Worm (Caenorhabditis elegans) whole organism, mixed stage, embryonic: Measurements from ENCODE around the gene Y45G5AM.5.

Experiments used
- bed-3 ChIP-seq: fragments of 200-800 bp; sonication (Bioruptor generic); optimal IDR thresholded peaks from 3 replicates; lab custom pipeline; 2018; ENCODE audit warnings: mild to moderate bottlenecking, missing genetic modification characterization, moderate library complexity, missing compliant biosample characterization
- blmp-1 ChIP-seq: fragments of 150-350 bp; optimal IDR thresholded peaks from 2 replicates; lab custom pipeline; 2014; ENCODE audit warnings: missing biosample characterization, missing genetic modification characterization
- ceh-43 ChIP-seq: fragments of 200-800 bp; sonication (Bioruptor generic); optimal IDR thresholded peaks from 2 replicates; lab custom pipeline; 2018; ENCODE audit warnings: mild to moderate bottlenecking, missing genetic modification characterization, moderate library complexity, missing compliant biosample characterization
- ces-1 ChIP-seq: fragments of 150-350 bp; optimal IDR thresholded peaks from 2 replicates; lab custom pipeline; 2014; ENCODE audit warnings: missing biosample characterization, missing genetic modification reagents, missing genetic modification characterization
- cnd-1 ChIP-seq: fragments of 200-800 bp; sonication (Bioruptor generic); optimal IDR thresholded peaks from 2 replicates; lab custom pipeline; 2018; ENCODE audit warnings: mild to moderate bottlenecking, missing genetic modification characterization, missing compliant biosample characterization
- elt-1 ChIP-seq: sonication (generic microtip); optimal IDR thresholded peaks from 2 replicates; lab custom pipeline; 2017; ENCODE audit warnings: missing genetic modification characterization, mild to moderate bottlenecking, missing compliant biosample characterization, antibody characterized with exemption, moderate library complexity, borderline replicate concordance; ENCODE audit not compliant: insufficient read depth
- flh-1 ChIP-seq: fragments of 200-800 bp; sonication (Bioruptor generic); optimal IDR thresholded peaks from 2 replicates; lab custom pipeline; 2018; ENCODE audit warnings: mild to moderate bottlenecking, missing genetic modification characterization, moderate library complexity, missing compliant biosample characterization
- ham-2 ChIP-seq: fragments of 200-800 bp; sonication (Bioruptor generic); optimal IDR thresholded peaks from 2 replicates; lab custom pipeline; 2018; ENCODE audit warnings: mild to moderate bottlenecking, missing genetic modification characterization, missing compliant biosample characterization
- hlh-1 ChIP-seq: fragments of 150-350 bp; optimal IDR thresholded peaks from 2 replicates; lab custom pipeline; 2014; ENCODE audit warnings: missing biosample characterization, missing genetic modification reagents, missing genetic modification characterization
- lin-13 ChIP-seq: fragments of 150-350 bp; optimal IDR thresholded peaks from 2 replicates; lab custom pipeline; 2014; ENCODE audit warnings: missing biosample characterization, missing genetic modification characterization
- lin-32 ChIP-seq: fragments of 200-800 bp; sonication (Bioruptor generic); optimal IDR thresholded peaks from 2 replicates; lab custom pipeline; 2018; ENCODE audit warnings: mild to moderate bottlenecking, missing genetic modification characterization, missing compliant biosample characterization
- mab-5 ChIP-seq: fragments of 150-350 bp; optimal IDR thresholded peaks from 2 replicates; lab custom pipeline; 2014; ENCODE audit warnings: missing biosample characterization, missing genetic modification characterization
- mls-2 ChIP-seq: sonication (generic microtip); optimal IDR thresholded peaks from 2 replicates; lab custom pipeline; 2016; ENCODE audit warnings: mild to moderate bottlenecking, missing genetic modification characterization, moderate library complexity, missing compliant biosample characterization
- nhr-12 ChIP-seq: fragments of 150-350 bp; optimal IDR thresholded peaks from 2 replicates; lab custom pipeline; 2014; ENCODE audit warnings: missing biosample characterization, missing genetic modification characterization
- nhr-2 ChIP-seq: fragments of 150-350 bp; optimal IDR thresholded peaks from 2 replicates; lab custom pipeline; 2014; ENCODE audit warnings: missing biosample characterization, missing genetic modification characterization
- nhr-237 ChIP-seq: fragments of 150-350 bp; optimal IDR thresholded peaks from 2 replicates; lab custom pipeline; 2014; ENCODE audit warnings: missing biosample characterization, missing genetic modification characterization
- nhr-76 ChIP-seq: sonication (generic microtip); optimal IDR thresholded peaks from 2 replicates; lab custom pipeline; 2017; ENCODE audit warnings: missing biosample characterization, missing genetic modification characterization
- pha-4 ChIP-seq: fragments of 150-350 bp; optimal IDR thresholded peaks from 2 replicates; lab custom pipeline; 2018; ENCODE audit warnings: missing biosample characterization, missing genetic modification reagents, missing genetic modification characterization
- snpc-4 ChIP-seq: fragments of 150-350 bp; optimal IDR thresholded peaks from 2 replicates; lab custom pipeline; 2014; ENCODE audit warnings: missing biosample characterization, missing genetic modification characterization
- sptf-1 ChIP-seq: sonication (generic microtip); optimal IDR thresholded peaks from 2 replicates; lab custom pipeline; 2017; ENCODE audit warnings: mild to moderate bottlenecking, missing genetic modification characterization, moderate library complexity, missing compliant biosample characterization
- unc-39 ChIP-seq: fragments of 150-350 bp; optimal IDR thresholded peaks from 2 replicates; lab custom pipeline; 2014; ENCODE audit warnings: missing biosample characterization, missing genetic modification characterization
- unc-62 ChIP-seq: fragments of 150-350 bp; optimal IDR thresholded peaks from 2 replicates; lab custom pipeline; 2014; ENCODE audit warnings: missing biosample characterization, missing genetic modification reagents, missing genetic modification characterization
- zip-8 ChIP-seq: fragments of 150-350 bp; optimal IDR thresholded peaks from 2 replicates; lab custom pipeline; 2014; ENCODE audit warnings: missing biosample characterization, missing genetic modification characterization

The Y45G5AM.5 gene

DNA sequence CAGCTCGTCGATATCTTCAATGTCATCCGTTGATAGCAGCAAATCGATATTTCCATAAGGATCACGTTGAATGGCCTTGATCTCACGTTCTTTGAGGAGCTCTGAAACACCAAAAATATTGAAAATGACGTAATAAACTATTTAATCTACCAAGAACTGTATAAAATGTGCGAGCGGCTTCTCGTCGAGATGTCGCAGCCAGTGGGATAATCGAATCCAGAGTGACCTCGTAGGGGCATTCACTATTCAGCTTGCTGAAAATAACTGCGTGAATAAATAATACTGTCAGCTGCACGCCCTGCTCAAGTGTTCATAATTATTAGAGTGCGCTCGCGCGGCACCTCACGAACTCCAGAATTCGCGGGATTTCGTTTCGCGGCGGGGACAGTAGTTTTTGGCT is 10.0 kb downstream of the Y45G5AM.5 start, which contains the start of gene Y45G5AM.7:
Y45G5AM.7 (minus strand) TSS at position 101 of the 400 bp plus-strand sequence.
- TF ChIP-seq zip-8 (tag; lab: Kevin White, UChicago) = peak; percentile 21
- no peak for TF ChIP-seq sptf-1 (tag; lab: Kevin White, UChicago)

DNA sequence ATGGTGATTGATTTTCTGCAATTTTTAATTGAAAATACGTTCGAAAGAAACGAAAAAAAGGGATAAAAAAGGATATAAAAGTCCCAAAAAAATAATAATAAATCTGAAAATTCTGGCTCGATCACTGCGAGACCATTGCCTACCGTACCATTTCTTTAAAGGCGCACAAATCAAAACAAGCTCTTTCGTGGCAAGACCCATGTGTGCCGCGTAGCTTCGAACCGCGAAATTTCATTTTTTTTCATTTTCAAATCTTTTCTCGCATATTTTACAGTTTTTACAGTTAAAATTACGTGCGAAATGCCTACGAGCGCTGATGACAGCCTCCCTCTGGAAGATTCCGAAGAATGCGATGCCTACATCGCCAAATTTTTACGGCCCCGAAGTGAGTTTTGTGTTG is 15.4 kb downstream of the Y45G5AM.5 start, which contains the start of the genes coh-4 and pid-5:
coh-4 (minus strand) TSS at position 17 of the 400 bp plus-strand sequence.
pid-5 (plus strand) TSS at position 259 of the 400 bp plus-strand sequence.
- TF ChIP-seq snpc-4 (tag; lab: Kevin White, UChicago) (no peak), hlh-1 (tag; lab: Kevin White, UChicago) (no peak), ceh-43 (GFP tag; lab: Kevin White, UChicago) (no peak), blmp-1 (tag; lab: Kevin White, UChicago) (no peak), nhr-12 (tag; lab: Kevin White, UChicago) (no peak)
- TF ChIP-seq, all 35 proteins: peak for 0

- TF ChIP-seq mls-2 (tag; lab: Kevin White, UChicago) (no peak), unc-39 (tag; lab: Kevin White, UChicago) (no peak), blmp-1 (tag; lab: Kevin White, UChicago) (no peak), flh-1 (GFP tag; lab: Kevin White, UChicago) (no peak)
- TF ChIP-seq, all 35 proteins: peak for 0
These were observed 21.1 kb downstream of the Y45G5AM.5 start for ce11 chrV:4181272-4181671.

DNA sequence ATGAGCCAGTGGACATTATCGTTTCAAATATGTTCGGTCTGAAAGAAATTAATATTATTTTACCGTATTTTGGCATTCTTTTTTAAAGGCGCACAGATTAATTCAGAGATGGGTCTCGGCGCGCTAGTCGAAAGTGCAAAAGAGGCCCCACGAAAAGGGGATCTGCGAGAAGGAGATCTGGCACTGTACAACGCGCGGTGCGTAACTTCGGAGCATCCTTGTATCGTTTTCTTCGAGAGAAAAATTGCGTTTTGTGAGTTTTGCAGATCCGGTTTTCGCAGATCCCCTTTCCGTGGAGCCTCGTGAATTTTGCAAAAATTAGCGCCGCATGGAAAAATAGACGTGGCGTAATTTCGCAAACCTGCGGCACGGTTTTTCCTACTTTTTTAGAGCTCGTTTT is 21.5 kb downstream of the Y45G5AM.5 start:
- TF ChIP-seq lin-32 (GFP tag; lab: Kevin White, UChicago) (peak; percentile 20), pha-4 (tag; lab: Kevin White, UChicago) (no peak), nhr-12 (tag; lab: Kevin White, UChicago) (no peak), sptf-1 (tag; lab: Kevin White, UChicago) (peak; percentile 2), elt-1 (tag; lab: Kevin White, UChicago) (no peak), nhr-76 (tag; lab: Kevin White, UChicago) (no peak), snpc-4 (tag; lab: Kevin White, UChicago) (no peak), cnd-1 (tag; lab: Kevin White, UChicago) (peak; percentile 45)

ce11 chrV:4182546-4182945 is 22.4 kb downstream of the Y45G5AM.5 start:
- TF ChIP-seq ceh-43 (GFP tag; lab: Kevin White, UChicago) = no peak
- TF ChIP-seq unc-62 = no peak

DNA sequence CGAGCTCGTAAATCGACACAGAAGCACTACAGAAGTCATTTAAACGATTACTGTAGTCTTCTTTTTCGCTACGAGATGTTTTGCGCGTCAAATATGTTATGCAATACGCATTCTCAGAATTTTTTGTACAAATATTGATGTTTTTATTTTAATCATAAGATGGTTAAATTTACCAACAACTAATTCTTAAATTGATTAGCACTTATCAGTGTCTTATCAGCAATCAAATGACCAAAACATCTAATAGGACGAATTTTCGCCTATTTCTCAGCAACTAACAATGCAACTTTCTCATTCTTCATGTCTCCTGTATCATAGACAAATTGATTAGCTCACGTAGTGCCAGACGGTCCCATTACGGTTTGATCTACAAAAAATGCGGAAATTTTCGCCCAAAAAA is 25.7 kb downstream of the Y45G5AM.5 start:
- TF ChIP-seq bed-3 (no peak), nhr-237 (tag; lab: Kevin White, UChicago) (no peak), ham-2 (GFP tag; lab: Kevin White, UChicago) (no peak)

DNA sequence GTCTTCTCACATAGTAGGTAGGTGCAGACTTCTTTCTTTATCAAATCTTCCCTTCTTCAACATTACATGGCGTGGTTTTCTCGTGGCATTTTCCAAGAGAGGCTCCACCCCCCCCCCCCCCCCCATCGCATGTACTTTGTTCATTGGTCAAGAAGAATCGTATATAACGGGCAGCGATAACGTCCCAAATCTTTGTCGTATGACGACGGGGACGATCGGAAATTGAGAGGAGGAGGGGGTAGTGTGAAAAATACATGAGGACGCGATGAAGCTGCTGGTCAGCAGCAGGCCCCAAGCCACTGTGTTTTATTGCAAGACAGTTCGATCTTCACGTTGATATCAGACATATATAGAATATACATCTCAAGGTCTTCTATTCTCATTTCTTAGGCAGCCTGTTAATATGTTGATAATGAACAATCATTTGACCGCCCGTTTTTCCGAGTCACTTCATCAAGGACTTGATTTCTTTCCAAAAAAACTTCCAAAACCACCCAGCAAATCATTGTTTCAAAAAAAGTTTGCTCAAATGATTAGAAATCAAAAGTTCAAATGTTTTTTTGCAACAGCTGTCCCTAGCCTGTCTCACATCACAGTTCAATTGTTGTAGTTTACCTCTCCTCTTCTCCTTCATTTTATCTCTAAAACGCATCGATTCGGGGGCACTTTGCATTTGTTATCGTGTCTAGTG is 26.4 kb downstream of the Y45G5AM.5 start:
- TF ChIP-seq ham-2 (GFP tag; lab: Kevin White, UChicago) (peak; percentile 6), unc-62 (no peak)

DNA sequence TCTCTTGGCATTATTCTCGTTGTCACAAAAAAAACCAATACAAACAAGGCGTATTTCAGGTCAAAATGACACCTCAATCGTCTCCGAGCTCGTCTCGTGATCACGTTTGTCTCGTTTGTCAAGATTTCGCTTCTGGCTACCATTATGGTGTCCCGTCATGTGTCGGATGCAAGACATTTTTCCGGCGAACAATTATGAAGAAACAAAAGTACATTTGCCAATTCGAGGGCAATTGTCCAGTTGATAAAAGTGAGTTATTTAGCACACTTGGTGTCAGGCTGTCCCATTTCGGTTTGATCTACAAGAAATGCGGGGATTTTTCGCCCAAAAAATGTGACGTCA is 26.9 kb downstream of the Y45G5AM.5 start, which contains the start of gene nhr-114:
nhr-114 (plus strand) TSS at position 59 of the 342 bp plus-strand sequence.
- TF ChIP-seq cnd-1 (tag; lab: Kevin White, UChicago) = no peak
- no peak for TF ChIP-seq pha-4 (tag; lab: Kevin White, UChicago)
- TF ChIP-seq lin-13 (tag; lab: Kevin White, UChicago) = no peak
- TF ChIP-seq mab-5 = no peak
- TF ChIP-seq flh-1 (GFP tag; lab: Kevin White, UChicago) = no peak
- no peak for TF ChIP-seq nhr-2 (tag; lab: Kevin White, UChicago)
- no peak for TF ChIP-seq ceh-43 (GFP tag; lab: Kevin White, UChicago)
- TF ChIP-seq ces-1 (GFP tag; lab: Kevin White, UChicago) = no peak
- TF ChIP-seq zip-8 (tag; lab: Kevin White, UChicago) = no peak
- no peak for TF ChIP-seq unc-62
